Worm (Caenorhabditis elegans) whole organism, mixed stage, embryonic: ENCODE results near the gene Y50D4A.1.

Experiments used
- ceh-43 ChIP-seq: fragments of 200-800 bp; sonication (Bioruptor generic); optimal IDR thresholded peaks from 2 replicates; lab custom pipeline; 2018; ENCODE audit warnings: mild to moderate bottlenecking, missing genetic modification characterization, moderate library complexity, missing compliant biosample characterization
- ces-1 ChIP-seq: fragments of 150-350 bp; optimal IDR thresholded peaks from 2 replicates; lab custom pipeline; 2014; ENCODE audit warnings: missing biosample characterization, missing genetic modification reagents, missing genetic modification characterization
- elt-1 ChIP-seq: sonication (generic microtip); optimal IDR thresholded peaks from 2 replicates; lab custom pipeline; 2017; ENCODE audit warnings: missing genetic modification characterization, mild to moderate bottlenecking, missing compliant biosample characterization, antibody characterized with exemption, moderate library complexity, borderline replicate concordance; ENCODE audit not compliant: insufficient read depth
- hlh-1 ChIP-seq: fragments of 150-350 bp; optimal IDR thresholded peaks from 2 replicates; lab custom pipeline; 2014; ENCODE audit warnings: missing biosample characterization, missing genetic modification reagents, missing genetic modification characterization
- nhr-12 ChIP-seq: fragments of 150-350 bp; optimal IDR thresholded peaks from 2 replicates; lab custom pipeline; 2014; ENCODE audit warnings: missing biosample characterization, missing genetic modification characterization
- pha-4 ChIP-seq: fragments of 150-350 bp; optimal IDR thresholded peaks from 2 replicates; lab custom pipeline; 2018; ENCODE audit warnings: missing biosample characterization, missing genetic modification reagents, missing genetic modification characterization
- unc-62 ChIP-seq: fragments of 150-350 bp; optimal IDR thresholded peaks from 2 replicates; lab custom pipeline; 2014; ENCODE audit warnings: missing biosample characterization, missing genetic modification reagents, missing genetic modification characterization

ce11 chrV:1226239-1226638, 18.6 kb downstream of the Y50D4A.1 start:
- TF ChIP-seq ceh-43 (GFP tag; lab: Kevin White, UChicago) (no peak), hlh-1 (no peak), ces-1 (no peak), nhr-12 (tag; lab: Kevin White, UChicago) (no peak), unc-62 (GFP tag; lab: Kevin White, UChicago) (no peak), elt-1 (tag; lab: Kevin White, UChicago) (no peak), pha-4 (tag; lab: Kevin White, UChicago) (no peak)
